Worm (Caenorhabditis elegans) whole organism, mixed stage, embryonic: ENCODE results near the gene trpp-9.

Source experiments
- elt-1 ChIP-seq: sonication (generic microtip); optimal IDR thresholded peaks from 2 replicates; lab custom pipeline; 2017; ENCODE audit warnings: missing genetic modification characterization, mild to moderate bottlenecking, missing compliant biosample characterization, antibody characterized with exemption, moderate library complexity, borderline replicate concordance; ENCODE audit not compliant: insufficient read depth
- nhr-28 ChIP-seq: fragments of 150-350 bp; optimal IDR thresholded peaks from 2 replicates; lab custom pipeline; 2014; ENCODE audit warnings: missing biosample characterization, missing genetic modification characterization

DNA sequence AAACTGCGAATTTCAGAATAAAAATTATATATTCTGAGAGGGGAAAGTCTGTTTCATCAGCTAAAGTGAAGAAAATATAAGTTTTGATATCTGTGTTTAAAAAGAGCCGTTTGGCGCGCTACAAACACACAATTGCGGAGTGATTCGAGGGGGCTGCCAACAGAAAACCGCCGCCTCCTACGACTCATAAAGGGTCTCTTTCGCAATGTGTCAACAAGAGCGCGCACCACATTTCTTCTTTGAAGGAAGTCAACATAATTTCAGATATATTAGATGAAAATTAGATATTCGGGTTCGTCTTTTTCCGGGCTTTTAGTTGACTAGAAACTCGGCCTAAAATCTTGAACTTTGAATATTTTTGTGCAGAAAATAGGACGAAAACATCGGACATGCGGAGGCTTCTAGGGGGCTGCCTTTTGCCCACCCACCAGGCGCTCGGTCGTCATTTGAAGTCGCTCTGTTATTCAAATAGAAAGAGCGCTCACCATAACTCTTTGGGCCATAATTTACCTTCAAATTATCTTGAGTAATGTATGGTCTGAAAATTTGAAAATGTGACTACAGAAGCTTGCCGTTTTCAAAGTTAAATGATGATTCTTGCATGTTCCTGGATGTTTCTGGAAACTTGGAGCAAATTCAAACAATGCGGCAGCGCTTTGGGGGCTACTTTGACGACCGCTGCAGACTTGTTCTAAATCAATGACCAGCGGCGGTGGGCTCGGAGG is 42.2 kb downstream of the trpp-9 start:
- TF ChIP-seq nhr-28, result peak; percentile 76
- TF ChIP-seq elt-1 (tag; lab: Kevin White, UChicago), result peak; percentile 11
